Worm (Caenorhabditis elegans) whole organism, L2 larva: ENCODE data around the gene lars-1.
A peak's percentile ranks its signal among the peaks of the same experiment; 100 is the strongest.

Experiments
- C34F6.9 ChIP-seq: fragments of 150-350 bp; optimal IDR thresholded peaks from 2 replicates; lab custom pipeline; 2014; ENCODE audit warnings: missing biosample characterization, missing genetic modification characterization
- F13H6.1 ChIP-seq: sonication (generic microtip); optimal IDR thresholded peaks from 2 replicates; lab custom pipeline; 2016; ENCODE audit warnings: missing genetic modification characterization, missing compliant biosample characterization
- R02D3.7 ChIP-seq: fragments of 150-350 bp; optimal IDR thresholded peaks from 2 replicates; lab custom pipeline; 2014; ENCODE audit warnings: missing biosample characterization, missing genetic modification characterization
- Y55F3AM.14 ChIP-seq: fragments of 200-800 bp; sonication (Bioruptor generic); optimal IDR thresholded peaks from 2 replicates; lab custom pipeline; 2018; ENCODE audit warnings: mild to moderate bottlenecking, missing genetic modification characterization, missing compliant biosample characterization
- alr-1 ChIP-seq: fragments of 150-350 bp; optimal IDR thresholded peaks from 2 replicates; lab custom pipeline; 2014; ENCODE audit warnings: missing biosample characterization, missing genetic modification characterization
- aly-2 ChIP-seq: fragments of 150-350 bp; optimal IDR thresholded peaks from 2 replicates; lab custom pipeline; 2014; ENCODE audit warnings: missing biosample characterization, missing genetic modification characterization
- ama-1 ChIP-seq: fragments of 150-350 bp; optimal IDR thresholded peaks from 2 replicates; lab custom pipeline; 2018; ENCODE audit warnings: inconsistent platforms
- blmp-1 ChIP-seq: sonication (generic microtip); optimal IDR thresholded peaks from 2 replicates; lab custom pipeline; 2017; ENCODE audit warnings: missing genetic modification characterization, mild to moderate bottlenecking, missing compliant biosample characterization, antibody characterized with exemption, moderate library complexity; ENCODE audit not compliant: insufficient read depth
- ceh-82 ChIP-seq: fragments of 150-350 bp; optimal IDR thresholded peaks from 2 replicates; lab custom pipeline; 2014; ENCODE audit warnings: missing biosample characterization, missing genetic modification characterization
- crh-2 ChIP-seq: sonication (generic microtip); optimal IDR thresholded peaks from 2 replicates; lab custom pipeline; 2017; ENCODE audit warnings: missing biosample characterization, missing genetic modification characterization
- egl-27 ChIP-seq: sonication (generic microtip); optimal IDR thresholded peaks from 3 replicates; lab custom pipeline; 2017; ENCODE audit warnings: missing biosample characterization, missing genetic modification reagents, missing genetic modification characterization
- elt-1 ChIP-seq: fragments of 150-350 bp; optimal IDR thresholded peaks from 2 replicates; lab custom pipeline; 2014; ENCODE audit warnings: missing biosample characterization, missing genetic modification characterization
- elt-3 ChIP-seq: sonication (generic microtip); optimal IDR thresholded peaks from 2 replicates; lab custom pipeline; 2017; ENCODE audit warnings: missing biosample characterization, missing genetic modification characterization
- fos-1 ChIP-seq: fragments of 150-350 bp; optimal IDR thresholded peaks from 2 replicates; lab custom pipeline; 2014; ENCODE audit warnings: missing biosample characterization, missing genetic modification characterization
- gmeb-1 ChIP-seq: fragments of 150-350 bp; optimal IDR thresholded peaks from 2 replicates; lab custom pipeline; 2014; ENCODE audit warnings: missing biosample characterization, missing genetic modification characterization
- lin-11 ChIP-seq: fragments of 150-350 bp; sonication (generic microtip); optimal IDR thresholded peaks from 2 replicates; lab custom pipeline; 2014; ENCODE audit warnings: missing biosample characterization, missing genetic modification characterization, inconsistent platforms, mixed read lengths
- lin-13 ChIP-seq: fragments of 150-350 bp; optimal IDR thresholded peaks from 2 replicates; lab custom pipeline; 2014; ENCODE audit warnings: missing biosample characterization, missing genetic modification reagents, missing genetic modification characterization
- lin-39 ChIP-seq: fragments of 150-350 bp; optimal IDR thresholded peaks from 2 replicates; lab custom pipeline; 2014; ENCODE audit warnings: missing biosample characterization, missing genetic modification reagents, missing genetic modification characterization
- lsy-2 ChIP-seq, 2 experiments: fragments of 150-350 bp in 1 of 2; sonication (generic microtip) in 1 of 2; optimal IDR thresholded peaks; 2 replicates each; lab custom pipeline; 2014 to 2017; ENCODE audit warnings: missing biosample characterization in 2 of 2, missing genetic modification characterization in 2 of 2
- mab-5 ChIP-seq: fragments of 150-350 bp; optimal IDR thresholded peaks from 2 replicates; lab custom pipeline; 2014; ENCODE audit warnings: missing biosample characterization, missing genetic modification characterization
- mdl-1 ChIP-seq, 2 experiments: fragments of 150-350 bp in 1 of 2; sonication (generic microtip) in 1 of 2; optimal IDR thresholded peaks; 2 replicates each; lab custom pipeline; 2017; ENCODE audit warnings: missing biosample characterization in 2 of 2, missing genetic modification characterization in 2 of 2
- nhr-11 ChIP-seq: fragments of 150-350 bp; optimal IDR thresholded peaks from 2 replicates; lab custom pipeline; 2014; ENCODE audit warnings: missing biosample characterization, missing genetic modification characterization
- nhr-12 ChIP-seq: fragments of 150-350 bp; optimal IDR thresholded peaks from 2 replicates; lab custom pipeline; 2014; ENCODE audit warnings: missing biosample characterization, missing genetic modification characterization
- nhr-129 ChIP-seq: fragments of 150-350 bp; optimal IDR thresholded peaks from 2 replicates; lab custom pipeline; 2014; ENCODE audit warnings: missing biosample characterization, missing genetic modification characterization
- nhr-21 ChIP-seq: fragments of 150-350 bp; optimal IDR thresholded peaks from 2 replicates; lab custom pipeline; 2014; ENCODE audit warnings: missing biosample characterization, missing genetic modification characterization
- nhr-23 ChIP-seq: fragments of 150-350 bp; optimal IDR thresholded peaks from 2 replicates; lab custom pipeline; 2014; ENCODE audit warnings: missing biosample characterization, missing genetic modification reagents, missing genetic modification characterization
- nhr-237 ChIP-seq: fragments of 150-350 bp; optimal IDR thresholded peaks from 2 replicates; lab custom pipeline; 2014; ENCODE audit warnings: missing biosample characterization, missing genetic modification characterization
- nhr-6 ChIP-seq: fragments of 150-350 bp; optimal IDR thresholded peaks from 2 replicates; lab custom pipeline; 2014; ENCODE audit warnings: missing biosample characterization, missing genetic modification characterization
- nhr-77 ChIP-seq: fragments of 150-350 bp; optimal IDR thresholded peaks from 2 replicates; lab custom pipeline; 2014; ENCODE audit warnings: missing biosample characterization, missing genetic modification characterization
- sem-4 ChIP-seq: fragments of 150-350 bp; optimal IDR thresholded peaks from 2 replicates; lab custom pipeline; 2014; ENCODE audit warnings: missing biosample characterization, missing genetic modification reagents, missing genetic modification characterization
- skn-1 ChIP-seq: sonication (generic microtip); optimal IDR thresholded peaks from 2 replicates; lab custom pipeline; 2017; ENCODE audit warnings: missing biosample characterization, missing genetic modification characterization
- sma-3 ChIP-seq: sonication (generic microtip); optimal IDR thresholded peaks from 2 replicates; lab custom pipeline; 2016; ENCODE audit warnings: missing genetic modification reagents, missing genetic modification characterization, missing compliant biosample characterization
- sma-9 ChIP-seq, 2 experiments: fragments of 150-350 bp in 1 of 2; sonication (generic microtip) in 1 of 2; optimal IDR thresholded peaks; 2 replicates each; lab custom pipeline; 2014 to 2016; ENCODE audit warnings: missing genetic modification characterization in 2 of 2, mild to moderate bottlenecking in 1 of 2, missing biosample characterization in 1 of 2, missing compliant biosample characterization in 1 of 2, missing genetic modification reagents in 1 of 2, moderate library complexity in 1 of 2
- unc-55 ChIP-seq: fragments of 150-350 bp; sonication (generic microtip); optimal IDR thresholded peaks from 3 replicates; lab custom pipeline; 2014; ENCODE audit warnings: missing biosample characterization, missing genetic modification reagents, missing genetic modification characterization
- unc-62 ChIP-seq: fragments of 150-350 bp; optimal IDR thresholded peaks from 2 replicates; lab custom pipeline; 2014; ENCODE audit warnings: missing biosample characterization, missing genetic modification reagents, missing genetic modification characterization
- zag-1 ChIP-seq: fragments of 150-350 bp; optimal IDR thresholded peaks from 2 replicates; lab custom pipeline; 2014; ENCODE audit warnings: missing biosample characterization, missing genetic modification characterization
- ztf-1 ChIP-seq: fragments of 200-800 bp; sonication (Bioruptor generic); conservative IDR thresholded peaks from 2 replicates; pipeline ENCODE4 v1.3.6; 2022; ENCODE audit warnings: missing genetic modification characterization, missing compliant biosample characterization
- ztf-11 ChIP-seq: sonication (generic microtip); optimal IDR thresholded peaks from 2 replicates; lab custom pipeline; 2017; ENCODE audit warnings: missing biosample characterization, missing genetic modification characterization
- ztf-4 ChIP-seq: fragments of 150-350 bp; optimal IDR thresholded peaks from 2 replicates; lab custom pipeline; 2014; ENCODE audit warnings: missing biosample characterization, missing genetic modification characterization

The lars-1 gene

DNA sequence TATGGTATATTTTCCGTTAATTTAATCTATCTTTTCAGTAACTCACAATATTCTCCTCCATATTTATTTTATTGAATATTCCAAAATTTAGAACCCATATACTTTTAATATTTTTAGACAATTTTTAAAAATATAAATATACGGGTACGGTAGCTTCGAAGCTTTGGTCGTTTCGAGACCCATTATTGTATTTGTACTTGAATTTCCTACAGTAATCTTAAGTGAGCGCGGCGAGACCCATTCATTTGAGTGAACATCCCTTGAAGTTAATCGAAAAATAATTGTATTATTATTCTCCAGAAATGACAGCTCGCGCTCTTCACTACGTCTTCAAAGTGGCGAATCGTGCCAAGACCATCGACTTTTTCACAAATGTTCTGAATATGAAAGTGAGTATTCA lies 33.3 kb downstream of the lars-1 start, which contains the start of gene glod-4:
glod-4 (plus strand) TSS at position 301 of the 400 bp plus-strand sequence.
- TF ChIP-seq R02D3.7 (tag; lab: Kevin White, UChicago) (no peak), skn-1 (no peak), nhr-21 (no peak), egl-27 (tag; lab: Kevin White, UChicago) (no peak), sem-4 (tag; lab: Kevin White, UChicago) (no peak), ztf-1 (GFP tag; lab: Robert Waterston, UW) (no peak), ztf-11 (no peak), elt-3 (no peak), gmeb-1 (tag; lab: Kevin White, UChicago) (no peak), lin-39 (no peak), lin-11 (tag; lab: Kevin White, UChicago) (no peak), unc-62 (GFP tag; lab: Kevin White, UChicago) (no peak), sma-3 (GFP tag; lab: Kevin White, UChicago) (no peak), nhr-23 (tag; lab: Kevin White, UChicago) (no peak), elt-1 (tag; lab: Kevin White, UChicago) (no peak), nhr-237 (tag; lab: Kevin White, UChicago) (no peak), lsy-2 (tag; optimal IDR thresholded peaks at IDR 0.05; lab: Kevin White, UChicago) (no peak), zag-1 (tag; lab: Kevin White, UChicago) (no peak), aly-2 (tag; lab: Kevin White, UChicago) (no peak)

DNA sequence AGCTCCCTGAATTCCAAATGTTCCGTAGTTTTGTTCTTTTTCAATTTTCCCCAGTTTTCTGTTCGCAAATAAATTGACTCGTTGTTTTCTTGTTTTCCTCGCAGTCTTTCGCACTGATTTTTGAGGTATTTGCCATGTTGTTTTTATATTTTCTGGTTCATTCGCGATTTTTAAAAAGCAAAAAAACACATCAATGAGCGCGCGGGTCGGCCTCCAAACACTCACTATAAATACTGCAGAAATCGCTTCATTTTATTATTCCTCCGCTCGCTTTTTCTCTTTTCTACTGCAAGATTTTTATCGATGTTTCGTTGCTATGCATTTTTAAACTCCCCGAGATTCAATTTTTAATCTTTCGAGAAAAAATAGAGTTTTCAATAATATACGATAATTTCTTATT lies 33.8 kb downstream of the lars-1 start:
- TF ChIP-seq aly-2 (tag; lab: Kevin White, UChicago) (no peak), ztf-1 (GFP tag; lab: Robert Waterston, UW) (no peak), unc-62 (GFP tag; lab: Kevin White, UChicago) (no peak), ceh-82 (tag; lab: Kevin White, UChicago) (no peak), unc-55 (no peak)

ce11 chrIII:4152309-4152708 lies 34.3 kb downstream of the lars-1 start:
- TF ChIP-seq skn-1 (no peak), nhr-77 (tag; lab: Kevin White, UChicago) (no peak), Y55F3AM.14 (no peak), ztf-4 (tag; lab: Kevin White, UChicago) (no peak), fos-1 (no peak), nhr-11 (tag; lab: Kevin White, UChicago) (no peak), mdl-1 (tag; optimal IDR thresholded peaks at IDR 0.05; lab: Kevin White, UChicago) (no peak), lsy-2 (tag; optimal IDR thresholded peaks at IDR 0.05; lab: Kevin White, UChicago) (no peak), nhr-6 (no peak), alr-1 (tag; lab: Kevin White, UChicago) (no peak), R02D3.7 (tag; lab: Kevin White, UChicago) (no peak)
- TF ChIP-seq, all 48 proteins: peak for 0

ce11 chrIII:4151548-4152104 lies 35.0 kb downstream of the lars-1 start, which contains the start of the genes wht-3 and har-1:
Gene wht-3, minus strand, starts transcription at chrIII:4151598.
Gene har-1, plus strand, starts transcription at chrIII:4152054.
- peak in 1 of 2 experiments; percentile 39 for TF ChIP-seq lsy-2 (tag; optimal IDR thresholded peaks at IDR 0.05; lab: Kevin White, UChicago)
- no peak for TF ChIP-seq lin-39
- no peak for TF ChIP-seq ztf-1 (GFP tag; lab: Robert Waterston, UW)
- TF ChIP-seq sma-9 (GFP tag; optimal IDR thresholded peaks at IDR 0.05; lab: Kevin White, UChicago) = peak; percentile 7
- no peak for TF ChIP-seq sma-9 (tag; optimal IDR thresholded peaks at IDR 0.05; lab: Kevin White, UChicago)
- no peak for TF ChIP-seq elt-3
- no peak for TF ChIP-seq ztf-4 (tag; lab: Kevin White, UChicago)

ce11 chrIII:4150919-4151318 lies 35.7 kb downstream of the lars-1 start:
- peak; percentile 68 for TF ChIP-seq fos-1
- peak; percentile 73 for TF ChIP-seq sma-9 (GFP tag; optimal IDR thresholded peaks at IDR 0.05; lab: Kevin White, UChicago)
- TF ChIP-seq sma-9 (tag; optimal IDR thresholded peaks at IDR 0.05; lab: Kevin White, UChicago) = no peak
- no peak for TF ChIP-seq unc-62 (GFP tag; lab: Kevin White, UChicago)
- peak; percentile 72 for TF ChIP-seq nhr-129 (tag; lab: Kevin White, UChicago)
- peak in 1 of 2 experiments; percentile 4 for TF ChIP-seq mdl-1 (tag; optimal IDR thresholded peaks at IDR 0.05; lab: Kevin White, UChicago)
- peak; percentile 93 to 99 for TF ChIP-seq lsy-2 (tag; optimal IDR thresholded peaks at IDR 0.05; lab: Kevin White, UChicago)
- TF ChIP-seq elt-3 = no peak
- TF ChIP-seq ztf-4 (tag; lab: Kevin White, UChicago) = peak; percentile 3
- TF ChIP-seq F13H6.1 (tag; lab: Kevin White, UChicago) = peak; percentile 40
- peak; percentile 77 for TF ChIP-seq sma-3 (GFP tag; lab: Kevin White, UChicago)
- no peak for TF ChIP-seq nhr-77 (tag; lab: Kevin White, UChicago)
- peak; percentile 52 for TF ChIP-seq nhr-21
- TF ChIP-seq ama-1 (lab: Kevin White, UChicago) = peak; percentile 56
- TF ChIP-seq C34F6.9 (tag; lab: Kevin White, UChicago) = peak; percentile 83
- TF ChIP-seq blmp-1 (tag; lab: Kevin White, UChicago) = peak; percentile 32
- no peak for TF ChIP-seq aly-2 (tag; lab: Kevin White, UChicago)
- TF ChIP-seq mab-5 (tag; lab: Kevin White, UChicago) = peak; percentile 1
- TF ChIP-seq gmeb-1 (tag; lab: Kevin White, UChicago) = peak; percentile 96
- TF ChIP-seq nhr-12 (tag; lab: Kevin White, UChicago) = no peak
- peak; percentile 88 for TF ChIP-seq unc-55
- no peak for TF ChIP-seq nhr-23 (tag; lab: Kevin White, UChicago)
- TF ChIP-seq elt-1 (tag; lab: Kevin White, UChicago) = no peak
- TF ChIP-seq lin-11 (tag; lab: Kevin White, UChicago) = peak; percentile 54
- TF ChIP-seq lin-13 (GFP tag; lab: Kevin White, UChicago) = peak; percentile 61
- TF ChIP-seq crh-2 = peak; percentile 74
- TF ChIP-seq Y55F3AM.14 = no peak
